Fruit fly (Drosophila melanogaster): Measurements from ENCODE around the gene Cyp28c1.

DNA sequence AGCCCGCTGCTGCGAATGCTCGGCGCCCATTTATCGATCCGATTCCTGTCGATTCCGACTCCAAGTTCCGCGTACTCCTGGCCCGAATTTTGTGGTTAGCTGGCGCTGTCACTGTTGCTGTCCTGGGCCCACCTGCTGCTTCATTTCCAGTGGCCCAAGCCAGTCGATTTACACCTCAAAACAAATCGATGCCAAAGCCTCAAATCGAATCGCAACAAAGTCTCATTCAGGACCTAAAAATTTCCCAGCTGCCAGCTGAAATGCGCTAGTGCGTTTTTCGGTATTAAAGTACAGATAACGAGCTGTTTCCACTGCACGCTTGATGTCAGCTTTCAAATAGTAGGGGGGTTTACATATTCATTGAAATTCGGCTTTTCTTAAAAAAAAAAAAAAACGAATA lies 33.1 kb downstream of the Cyp28c1 start, which contains the start of gene BORCS5:
- TF ChIP-seq spab (GFP tag; optimal IDR thresholded peaks at IDR 0.05) (no peak), Blimp-1 (GFP tag; optimal IDR thresholded peaks at IDR 0.05) (no peak), CG3032 (tag; optimal IDR thresholded peaks at IDR 0.05) (no peak), OdsH (GFP tag; optimal IDR thresholded peaks at IDR 0.05) (no peak), CG6276 (GFP tag; optimal IDR thresholded peaks at IDR 0.05) (no peak), Hr38 (GFP tag; optimal IDR thresholded peaks at IDR 0.05) (no peak), Hr39 (GFP tag; optimal IDR thresholded peaks at IDR 0.05) (no peak), Gug (GFP tag; IDR thresholded peaks at IDR 0.05) (no peak), CG4318 (GFP tag; optimal IDR thresholded peaks at IDR 0.05) (no peak), CG11294 (GFP tag; IDR thresholded peaks at IDR 0.05) (no peak), Met (GFP tag; optimal IDR thresholded peaks at IDR 0.05) (no peak), fkh (GFP tag; optimal IDR thresholded peaks at IDR 0.05) (no peak), CG15336 (GFP tag; IDR thresholded peaks at IDR 0.05) (0 out of 2 replicates have a peak, but pooled peaks have one; percentile 7), CG8319 (GFP tag; optimal IDR thresholded peaks at IDR 0.05) (no peak)
